Worm (Caenorhabditis elegans) whole organism, L1 larva: Measurements from ENCODE around the gene oac-53.

Experiments used
- ceh-90 ChIP-seq: sonication (generic microtip); optimal IDR thresholded peaks from 2 replicates; lab custom pipeline; 2016; ENCODE audit warnings: missing genetic modification characterization, missing compliant biosample characterization
- hpl-2 ChIP-seq: fragments of 150-350 bp; optimal IDR thresholded peaks from 2 replicates; lab custom pipeline; 2014; ENCODE audit warnings: missing biosample characterization, missing genetic modification reagents, missing genetic modification characterization
- jun-1 ChIP-seq: fragments of 150-350 bp; optimal IDR thresholded peaks from 2 replicates; lab custom pipeline; 2014; ENCODE audit warnings: missing biosample characterization, missing genetic modification reagents, missing genetic modification characterization
- nhr-12 ChIP-seq: sonication (generic microtip); optimal IDR thresholded peaks from 2 replicates; lab custom pipeline; 2017; ENCODE audit warnings: missing biosample characterization, missing genetic modification characterization
- nhr-19 ChIP-seq: fragments of 200-800 bp; sonication (Bioruptor generic); conservative IDR thresholded peaks from 2 replicates; pipeline ENCODE4 v1.3.6; 2022; ENCODE audit warnings: missing genetic modification characterization, missing compliant biosample characterization
- nhr-237 ChIP-seq: fragments of 150-350 bp; optimal IDR thresholded peaks from 2 replicates; lab custom pipeline; 2014; ENCODE audit warnings: missing biosample characterization, missing genetic modification characterization
- sptf-1 ChIP-seq: fragments of 150-350 bp; optimal IDR thresholded peaks from 2 replicates; lab custom pipeline; 2014; ENCODE audit warnings: missing biosample characterization, missing genetic modification characterization
- unc-62 ChIP-seq: fragments of 150-350 bp; optimal IDR thresholded peaks from 2 replicates; lab custom pipeline; 2014; ENCODE audit warnings: missing biosample characterization, missing genetic modification reagents, missing genetic modification characterization

- TF ChIP-seq sptf-1 (tag; lab: Kevin White, UChicago) (no peak), nhr-12 (tag; lab: Kevin White, UChicago) (no peak), nhr-237 (tag; lab: Kevin White, UChicago) (no peak), nhr-19 (GFP tag; lab: Robert Waterston, UW) (no peak), unc-62 (GFP tag; lab: Kevin White, UChicago) (no peak), ceh-90 (tag; lab: Kevin White, UChicago) (no peak), jun-1 (no peak), hpl-2 (GFP tag; lab: Kevin White, UChicago) (no peak)
Measured at ce11 chrV:16582973-16583372, 44.8 kb downstream of the oac-53 start, which contains the start of gene str-150.
